Fruit fly (Drosophila melanogaster) whole organism, embryonic: ENCODE data around the gene Pvr.

Experiments
- B-H2 ChIP-seq: fragments of 200-800 bp; sonication (Bioruptor generic); optimal IDR thresholded peaks from 2 replicates; lab custom pipeline; 2018; ENCODE audit warnings: missing biosample characterization, mild to moderate bottlenecking, missing genetic modification characterization
- Bgb ChIP-seq: fragments of 200-800 bp; sonication (Bioruptor generic); IDR thresholded peaks from 2 replicates; pipeline ENCODE4 v1.3.6; 2022; ENCODE audit warnings: missing biosample characterization, missing genetic modification characterization; ENCODE audit not compliant: partially characterized antibody
- CG11085 ChIP-seq: fragments of 200-800 bp; sonication (Bioruptor generic); IDR thresholded peaks from 2 replicates; pipeline ENCODE4 v1.3.6; 2022; ENCODE audit warnings: missing biosample characterization, missing genetic modification characterization
- CG11695 ChIP-seq: fragments of 200-800 bp; sonication (Bioruptor generic); IDR thresholded peaks from 3 replicates; pipeline ENCODE4 v1.3.6; 2022; ENCODE audit warnings: missing biosample characterization, missing genetic modification characterization
- CG12236 ChIP-seq: fragments of 200-800 bp; sonication (Bioruptor generic); optimal IDR thresholded peaks from 2 replicates; lab custom pipeline; 2016; ENCODE audit warnings: missing biosample characterization, missing genetic modification characterization
- CG12769 ChIP-seq: fragments of 200-800 bp; sonication (Bioruptor generic); optimal IDR thresholded peaks from 2 replicates; lab custom pipeline; 2019; ENCODE audit warnings: missing biosample characterization, mild to moderate bottlenecking, missing genetic modification characterization, moderate library complexity
- CG13287 ChIP-seq: fragments of 200-800 bp; sonication (Bioruptor generic); IDR thresholded peaks from 2 replicates; pipeline ENCODE4 v1.3.6; 2022; ENCODE audit warnings: missing biosample characterization, missing genetic modification characterization; ENCODE audit not compliant: partially characterized antibody
- CG13424 ChIP-seq: fragments of 200-800 bp; sonication (Bioruptor generic); optimal IDR thresholded peaks from 2 replicates; lab custom pipeline; 2019; ENCODE audit warnings: missing biosample characterization, mild to moderate bottlenecking, missing genetic modification characterization, moderate library complexity
- CG14710 ChIP-seq: fragments of 200-800 bp; sonication (Bioruptor generic); optimal IDR thresholded peaks from 3 replicates; lab custom pipeline; 2019; ENCODE audit warnings: missing biosample characterization, mild to moderate bottlenecking, missing genetic modification characterization, moderate library complexity
- CG1529 ChIP-seq: fragments of 200-800 bp; sonication (Bioruptor generic); optimal IDR thresholded peaks from 3 replicates; lab custom pipeline; 2018; ENCODE audit warnings: missing biosample characterization, missing genetic modification characterization
- CG1603 ChIP-seq: fragments of 200-800 bp; sonication (Bioruptor generic); optimal IDR thresholded peaks from 2 replicates; lab custom pipeline; 2019; ENCODE audit warnings: missing biosample characterization, mild to moderate bottlenecking, missing genetic modification characterization, moderate library complexity
- CG1792 ChIP-seq: fragments of 200-800 bp; sonication (Bioruptor generic); optimal IDR thresholded peaks from 2 replicates; lab custom pipeline; 2016; ENCODE audit warnings: missing biosample characterization, missing genetic modification characterization
- CG2875 ChIP-seq: fragments of 200-800 bp; sonication (Bioruptor generic); optimal IDR thresholded peaks from 2 replicates; lab custom pipeline; 2017; ENCODE audit warnings: missing biosample characterization, mild to moderate bottlenecking, missing genetic modification characterization, missing genetic modification reagents
- CG3838 ChIP-seq: fragments of 200-800 bp; sonication (Bioruptor generic); optimal IDR thresholded peaks from 3 replicates; lab custom pipeline; 2016; ENCODE audit warnings: missing biosample characterization, missing genetic modification characterization
- CG4617 ChIP-seq: fragments of 200-800 bp; sonication (Bioruptor generic); optimal IDR thresholded peaks from 3 replicates; lab custom pipeline; 2016; ENCODE audit warnings: missing biosample characterization, missing genetic modification characterization, borderline replicate concordance
- CG4854 ChIP-seq: fragments of 200-800 bp; sonication (Bioruptor generic); optimal IDR thresholded peaks from 2 replicates; lab custom pipeline; 2016; ENCODE audit warnings: missing biosample characterization, missing genetic modification characterization, inconsistent platforms
- CG5180 ChIP-seq: fragments of 200-800 bp; sonication (Bioruptor generic); optimal IDR thresholded peaks from 3 replicates; lab custom pipeline; 2017; ENCODE audit warnings: missing biosample characterization, missing genetic modification characterization, mild to moderate bottlenecking, moderate library complexity, missing genetic modification reagents
- CG6254 ChIP-seq: fragments of 200-800 bp; sonication (Bioruptor generic); optimal IDR thresholded peaks from 3 replicates; lab custom pipeline; 2017; ENCODE audit warnings: mild to moderate bottlenecking, missing biosample characterization, missing genetic modification reagents, missing genetic modification characterization
- CG6654 ChIP-seq: fragments of 200-800 bp; sonication (Bioruptor generic); optimal IDR thresholded peaks from 2 replicates; lab custom pipeline; 2017; ENCODE audit warnings: missing biosample characterization, mild to moderate bottlenecking, missing genetic modification characterization
- CG6791 ChIP-seq: fragments of 200-800 bp; sonication (Bioruptor generic); IDR thresholded peaks from 3 replicates; pipeline ENCODE4 v1.3.6; 2022; ENCODE audit warnings: missing biosample characterization, missing genetic modification characterization; ENCODE audit not compliant: partially characterized antibody
- CG7786 ChIP-seq: fragments of 200-800 bp; sonication (Bioruptor generic); optimal IDR thresholded peaks from 2 replicates; lab custom pipeline; 2016; ENCODE audit warnings: missing biosample characterization, missing genetic modification characterization
- CG7928 ChIP-seq: fragments of 200-800 bp; sonication (Bioruptor generic); optimal IDR thresholded peaks from 2 replicates; lab custom pipeline; 2017; ENCODE audit warnings: missing biosample characterization, mild to moderate bottlenecking, missing genetic modification characterization
- CG7987 ChIP-seq: fragments of 200-800 bp; sonication (Bioruptor generic); optimal IDR thresholded peaks from 2 replicates; lab custom pipeline; 2018; ENCODE audit warnings: missing biosample characterization, mild to moderate bottlenecking, missing genetic modification characterization, moderate library complexity
- CG9437 ChIP-seq: fragments of 200-800 bp; sonication (Bioruptor generic); optimal IDR thresholded peaks from 2 replicates; lab custom pipeline; 2018; ENCODE audit warnings: missing biosample characterization, mild to moderate bottlenecking, missing genetic modification characterization
- CG9609 ChIP-seq: fragments of 200-800 bp; sonication (Bioruptor generic); optimal IDR thresholded peaks from 3 replicates; lab custom pipeline; 2016; ENCODE audit warnings: missing biosample characterization, missing genetic modification characterization
- CoRest ChIP-seq: fragments of 200-800 bp; sonication (Bioruptor generic); optimal IDR thresholded peaks from 3 replicates; lab custom pipeline; 2018; ENCODE audit warnings: missing biosample characterization, mild to moderate bottlenecking, missing genetic modification characterization, moderate library complexity
- Doc2 ChIP-seq: fragments of 200-800 bp; sonication (Bioruptor generic); IDR thresholded peaks from 2 replicates; pipeline ENCODE4 v1.3.6; 2022; ENCODE audit warnings: missing biosample characterization, missing genetic modification characterization
- Ets97D ChIP-seq: fragments of 200-800 bp; sonication (Bioruptor generic); optimal IDR thresholded peaks from 3 replicates; lab custom pipeline; 2016; ENCODE audit warnings: missing biosample characterization, missing genetic modification characterization
- Gsc ChIP-seq: fragments of 200-800 bp; sonication (Bioruptor generic); IDR thresholded peaks from 2 replicates; pipeline ENCODE4 v1.3.6; 2022; ENCODE audit warnings: missing biosample characterization, missing genetic modification characterization
- Jarid2 ChIP-seq: fragments of 200-800 bp; sonication (Bioruptor generic); optimal IDR thresholded peaks from 3 replicates; lab custom pipeline; 2017; ENCODE audit warnings: mild to moderate bottlenecking, missing biosample characterization, missing genetic modification reagents, missing genetic modification characterization
- Lhr ChIP-seq: fragments of 200-800 bp; sonication (Bioruptor generic); optimal IDR thresholded peaks from 3 replicates; lab custom pipeline; 2017; ENCODE audit warnings: mild to moderate bottlenecking, missing biosample characterization, missing genetic modification reagents, missing genetic modification characterization
- Med ChIP-seq: fragments of 200-800 bp; sonication (Bioruptor generic); peaks from one replicate; lab custom pipeline; 2016; ENCODE audit warnings: missing biosample characterization, missing genetic modification characterization, mild to moderate bottlenecking, inconsistent platforms, moderate library complexity
- Rfx ChIP-seq: fragments of 200-800 bp; sonication (Bioruptor generic); IDR thresholded peaks from 2 replicates; pipeline ENCODE4 v1.3.6; 2022; ENCODE audit warnings: missing biosample characterization, missing genetic modification characterization
- Sin3A ChIP-seq: fragments of >200 bp; optimal IDR thresholded peaks from 2 replicates; lab custom pipeline; 2018
- Sry-δ ChIP-seq: fragments of 200-800 bp; sonication (Bioruptor generic); optimal IDR thresholded peaks from 2 replicates; lab custom pipeline; 2016; ENCODE audit warnings: missing biosample characterization, missing genetic modification characterization
- ac ChIP-seq: fragments of 200-800 bp; sonication (Bioruptor generic); optimal IDR thresholded peaks from 3 replicates; lab custom pipeline; 2017; ENCODE audit warnings: missing biosample characterization, mild to moderate bottlenecking, missing genetic modification characterization
- chinmo ChIP-seq: fragments of 200-800 bp; sonication (Bioruptor generic); IDR thresholded peaks from 4 replicates; pipeline ENCODE4 v1.3.6; 2022; ENCODE audit warnings: missing biosample characterization, missing genetic modification characterization; ENCODE audit not compliant: partially characterized antibody
- chn ChIP-seq: fragments of 200-800 bp; sonication (Bioruptor generic); optimal IDR thresholded peaks from 2 replicates; lab custom pipeline; 2016; ENCODE audit warnings: missing biosample characterization, missing genetic modification characterization
- exex ChIP-seq: fragments of 200-800 bp; sonication (Bioruptor generic); optimal IDR thresholded peaks from 4 replicates; lab custom pipeline; 2018; ENCODE audit warnings: missing biosample characterization, mild to moderate bottlenecking, missing genetic modification characterization, moderate library complexity
- hkb ChIP-seq, 2 experiments: fragments of 200-800 bp in 1 of 2; fragments of >200 bp in 1 of 2; sonication (Bioruptor generic) in 1 of 2; IDR thresholded peaks in 1 of 2; optimal IDR thresholded peaks in 1 of 2; 2 replicates each; pipeline versions ENCODE4 v1.3.6 to Lab custom; 2017 to 2022; ENCODE audit warnings: missing biosample characterization in 1 of 2, missing genetic modification characterization in 1 of 2
- peb ChIP-seq: fragments of 200-800 bp; sonication (Bioruptor generic); IDR thresholded peaks from 2 replicates; pipeline ENCODE4 v1.3.6; 2022; ENCODE audit warnings: missing biosample characterization, missing genetic modification characterization
- sens ChIP-seq: fragments of 200-800 bp; sonication (Bioruptor generic); peaks from one replicate; lab custom pipeline; 2016; ENCODE audit warnings: missing biosample characterization, missing genetic modification characterization
- shn ChIP-seq: fragments of 200-800 bp; sonication (Bioruptor generic); optimal IDR thresholded peaks from 3 replicates; lab custom pipeline; 2016; ENCODE audit warnings: missing biosample characterization, missing genetic modification characterization
- sisA ChIP-seq: fragments of 200-800 bp; sonication (Bioruptor generic); IDR thresholded peaks from 2 replicates; pipeline ENCODE4 v1.3.6; 2022; ENCODE audit warnings: missing biosample characterization, missing genetic modification characterization
- ssp ChIP-seq: fragments of 200-800 bp; sonication (Bioruptor generic); IDR thresholded peaks from 2 replicates; pipeline ENCODE4 v1.3.6; 2022; ENCODE audit warnings: missing biosample characterization, missing genetic modification characterization
- sug ChIP-seq: fragments of 200-800 bp; optimal IDR thresholded peaks from 2 replicates; lab custom pipeline; 2019; ENCODE audit warnings: missing biosample characterization, mild to moderate bottlenecking, missing genetic modification characterization, moderate library complexity
- tup ChIP-seq: fragments of 200-800 bp; sonication (Bioruptor generic); optimal IDR thresholded peaks from 2 replicates; lab custom pipeline; 2016; ENCODE audit warnings: missing biosample characterization, mild to moderate bottlenecking, missing genetic modification characterization, moderate library complexity
- tx ChIP-seq: fragments of 200-800 bp; sonication (Bioruptor generic); optimal IDR thresholded peaks from 2 replicates; lab custom pipeline; 2016; ENCODE audit warnings: missing biosample characterization, missing genetic modification characterization

The Pvr gene

DNA sequence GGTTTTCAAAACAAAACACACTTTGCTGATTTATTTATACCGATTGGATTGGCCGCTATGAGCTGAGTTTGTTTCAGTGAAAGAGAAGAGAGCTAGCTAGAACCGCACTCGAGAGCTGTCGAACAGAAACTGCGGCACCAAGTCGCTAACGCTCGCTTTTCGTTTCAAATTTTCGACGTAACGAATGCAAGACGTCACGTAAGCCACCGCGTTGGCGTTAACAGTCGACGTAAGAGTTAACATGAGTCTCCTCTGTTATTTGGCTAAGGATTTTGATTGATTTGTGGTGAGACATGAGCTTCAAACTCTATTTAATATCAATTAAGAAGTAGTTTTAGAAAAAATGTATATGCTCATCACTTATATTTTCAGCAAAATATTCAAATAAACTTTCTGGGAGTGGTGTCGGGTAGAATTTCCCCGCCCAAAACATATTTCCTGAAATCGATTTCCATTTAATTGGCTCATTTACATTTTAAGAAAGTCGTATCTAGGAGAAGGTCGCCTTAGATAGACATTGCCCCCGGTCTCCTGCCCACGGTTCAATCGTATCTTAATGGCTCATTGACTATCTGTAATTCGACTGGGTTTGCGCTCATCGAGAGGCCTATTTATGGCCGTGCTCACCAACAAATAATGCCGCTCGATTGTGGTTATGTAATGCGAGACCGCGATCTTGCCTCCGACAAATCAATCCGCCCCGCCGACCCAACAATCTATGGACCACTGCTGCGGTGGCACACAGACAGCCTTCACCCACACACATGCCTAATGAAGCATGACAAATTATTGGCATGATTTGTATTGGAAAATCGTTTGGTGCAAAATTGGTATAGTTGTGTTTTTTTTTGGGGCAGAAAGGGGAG, 18.0 kb upstream of the Pvr start, which contains the start of gene CG8086:
Gene CG8086, minus strand, starts transcription at position 102 of the 866 bp plus-strand sequence.
- TF ChIP-seq CG12236 (GFP tag; lab: Kevin White, UChicago), result no peak
- no peak for TF ChIP-seq Sin3A (lab: Kevin White, UChicago)
- TF ChIP-seq CG11085 (GFP tag; lab: Robert Waterston, UW), result no peak
- TF ChIP-seq tup, result no peak
- TF ChIP-seq Lhr (GFP tag; lab: Kevin White, UChicago), result no peak
- TF ChIP-seq Gsc (GFP tag; lab: Robert Waterston, UW), result no peak
- TF ChIP-seq CG3838 (GFP tag; lab: Kevin White, UChicago), result no peak
- TF ChIP-seq CoRest (tag; lab: Kevin White, UChicago), result no peak
- no peak for TF ChIP-seq Doc2
- TF ChIP-seq CG5180 (GFP tag; lab: Kevin White, UChicago), result no peak
- no peak for TF ChIP-seq CG7987 (GFP tag; lab: Kevin White, UChicago)
- TF ChIP-seq CG6791, result peak; percentile 53; the same call in 2 of the 3 replicates
- TF ChIP-seq CG7928 (GFP tag; lab: Kevin White, UChicago), result no peak
- no peak for TF ChIP-seq sisA
- TF ChIP-seq ssp, result no peak
- no peak for TF ChIP-seq CG1603 (tag; lab: Kevin White, UChicago)
- TF ChIP-seq tx (GFP tag; lab: Kevin White, UChicago), result no peak
- no peak for TF ChIP-seq CG4854 (GFP tag; lab: Kevin White, UChicago)
- no peak for TF ChIP-seq peb (GFP tag; lab: Robert Waterston, UW)
- TF ChIP-seq CG4617 (GFP tag; lab: Kevin White, UChicago), result no peak
- no peak for TF ChIP-seq CG7786 (GFP tag; lab: Kevin White, UChicago)
- TF ChIP-seq CG13424 (tag; lab: Kevin White, UChicago), result no peak
- TF ChIP-seq CG2875, result no peak
- TF ChIP-seq chinmo (GFP tag; lab: Robert Waterston, UW), result peak; percentile 60; the same call in 2 of the 4 replicates
- TF ChIP-seq chn (GFP tag; lab: Kevin White, UChicago), result no peak
- no peak for TF ChIP-seq Ets97D (GFP tag; lab: Kevin White, UChicago)
- TF ChIP-seq Med, result peak; percentile 71
- TF ChIP-seq Bgb (GFP tag; lab: Robert Waterston, UW), result peak; percentile 9; the same call in 1 of the 2 replicates
- 0 out of 3 replicates have a peak, but pooled peaks have one; percentile 2 for TF ChIP-seq CG11695
- TF ChIP-seq Sry-δ, result no peak
- peak; percentile 11; the same call in 1 of the 2 replicates for TF ChIP-seq Rfx (GFP tag; lab: Robert Waterston, UW)
- TF ChIP-seq CG6654 (GFP tag; lab: Kevin White, UChicago), result no peak
- no peak for TF ChIP-seq CG1529 (GFP tag; lab: Kevin White, UChicago)
- no peak for TF ChIP-seq CG13287
- peak; percentile 99 for TF ChIP-seq CG9437 (GFP tag; lab: Kevin White, UChicago)
- peak; percentile 0 for TF ChIP-seq B-H2 (GFP tag; lab: Kevin White, UChicago)
- TF ChIP-seq CG9609, result no peak
- TF ChIP-seq Jarid2 (GFP tag; lab: Kevin White, UChicago), result peak; percentile 24
- TF ChIP-seq ac, result no peak
- no peak for TF ChIP-seq CG6254 (GFP tag; lab: Kevin White, UChicago)
- peak; percentile 43 for TF ChIP-seq sens (GFP tag; lab: Kevin White, UChicago)
- TF ChIP-seq CG12769 (tag; lab: Kevin White, UChicago), result peak; percentile 15
- no peak for TF ChIP-seq hkb (optimal IDR thresholded peaks at IDR 0.05; lab: Kevin White, UChicago)
- no peak for TF ChIP-seq hkb (GFP tag; IDR thresholded peaks at IDR 0.05; lab: Robert Waterston, UW)
- no peak for TF ChIP-seq shn (GFP tag; lab: Kevin White, UChicago)
- TF ChIP-seq sug (tag; lab: Kevin White, UChicago), result no peak
- TF ChIP-seq CG1792, result no peak
- no peak for TF ChIP-seq exex (tag; lab: Kevin White, UChicago)
- TF ChIP-seq CG14710 (tag; lab: Kevin White, UChicago), result no peak
